Worm (Caenorhabditis elegans) whole organism, late embryonic: Measurements from ENCODE around the gene szy-4.

Experiments used
- C38D4.7 ChIP-seq: fragments of 200-800 bp; sonication (Bioruptor generic); optimal IDR thresholded peaks from 2 replicates; lab custom pipeline; 2018; ENCODE audit warnings: mild to moderate bottlenecking, missing genetic modification characterization, moderate library complexity, missing compliant biosample characterization
- K02D7.2 ChIP-seq: sonication (generic microtip); optimal IDR thresholded peaks from 2 replicates; lab custom pipeline; 2017; ENCODE audit warnings: mild to moderate bottlenecking, missing genetic modification characterization, missing compliant biosample characterization
- Y22D7AL.16 ChIP-seq: sonication (generic microtip); optimal IDR thresholded peaks from 2 replicates; lab custom pipeline; 2016; ENCODE audit warnings: missing genetic modification characterization, missing compliant biosample characterization
- ahr-1 ChIP-seq: sonication (generic microtip); optimal IDR thresholded peaks from 2 replicates; lab custom pipeline; 2016; ENCODE audit warnings: missing genetic modification characterization, missing compliant biosample characterization
- ceh-14 ChIP-seq: sonication (generic microtip); optimal IDR thresholded peaks from 2 replicates; lab custom pipeline; 2016; ENCODE audit warnings: missing genotype, missing genetic modification characterization, missing compliant biosample characterization
- ceh-18 ChIP-seq: sonication (generic microtip); optimal IDR thresholded peaks from 2 replicates; lab custom pipeline; 2016; ENCODE audit warnings: missing genetic modification characterization, missing compliant biosample characterization
- ceh-31 ChIP-seq: sonication (generic microtip); optimal IDR thresholded peaks from 2 replicates; lab custom pipeline; 2016; ENCODE audit warnings: missing genetic modification characterization, missing compliant biosample characterization
- ceh-34 ChIP-seq: sonication (generic microtip); optimal IDR thresholded peaks from 2 replicates; lab custom pipeline; 2016; ENCODE audit warnings: mild to moderate bottlenecking, missing genetic modification characterization, missing compliant biosample characterization
- che-1 ChIP-seq: sonication (generic microtip); optimal IDR thresholded peaks from 2 replicates; lab custom pipeline; 2016; ENCODE audit warnings: mild to moderate bottlenecking, missing genetic modification characterization, missing compliant biosample characterization
- dve-1 ChIP-seq: sonication (generic microtip); optimal IDR thresholded peaks from 2 replicates; lab custom pipeline; 2017; ENCODE audit warnings: antibody characterized with exemption, mild to moderate bottlenecking, missing genetic modification characterization, missing compliant biosample characterization
- elt-2 ChIP-seq: sonication (generic microtip); optimal IDR thresholded peaks from 2 replicates; lab custom pipeline; 2016; ENCODE audit warnings: missing genetic modification reagents, missing genetic modification characterization, missing compliant biosample characterization
- fkh-10 ChIP-seq: fragments of 150-350 bp; optimal IDR thresholded peaks from 2 replicates; lab custom pipeline; 2014; ENCODE audit warnings: missing biosample characterization, missing genetic modification reagents, missing genetic modification characterization
- hlh-13 ChIP-seq: fragments of 200-800 bp; sonication (Bioruptor generic); optimal IDR thresholded peaks from 2 replicates; lab custom pipeline; 2018; ENCODE audit warnings: mild to moderate bottlenecking, missing genetic modification characterization, missing compliant biosample characterization
- hlh-30 ChIP-seq: sonication (generic microtip); optimal IDR thresholded peaks from 2 replicates; lab custom pipeline; 2017; ENCODE audit warnings: antibody characterized with exemption, missing genetic modification characterization, missing compliant biosample characterization; ENCODE audit not compliant: insufficient read depth
- hlh-8 ChIP-seq: sonication (generic microtip); optimal IDR thresholded peaks from 2 replicates; lab custom pipeline; 2016; ENCODE audit warnings: missing genotype, missing genetic modification characterization, missing compliant biosample characterization
- lim-6 ChIP-seq: sonication (generic microtip); optimal IDR thresholded peaks from 2 replicates; lab custom pipeline; 2016; ENCODE audit warnings: missing genetic modification characterization, missing compliant biosample characterization
- madf-2 ChIP-seq: sonication (generic microtip); optimal IDR thresholded peaks from 2 replicates; lab custom pipeline; 2017; ENCODE audit warnings: missing genetic modification characterization, missing compliant biosample characterization
- mec-3 ChIP-seq: sonication (generic microtip); optimal IDR thresholded peaks from 2 replicates; lab custom pipeline; 2016; ENCODE audit warnings: borderline replicate concordance, missing genetic modification characterization, missing compliant biosample characterization
- nhr-11 ChIP-seq: fragments of 150-350 bp; optimal IDR thresholded peaks from 2 replicates; lab custom pipeline; 2014; ENCODE audit warnings: missing biosample characterization, missing genetic modification characterization
- nhr-232 ChIP-seq: sonication (generic microtip); optimal IDR thresholded peaks from 2 replicates; lab custom pipeline; 2016; ENCODE audit warnings: missing genetic modification characterization, missing compliant biosample characterization
- npax-4 ChIP-seq: sonication (generic microtip); optimal IDR thresholded peaks from 2 replicates; lab custom pipeline; 2016; ENCODE audit warnings: missing genetic modification characterization, missing compliant biosample characterization
- odd-2 ChIP-seq: sonication (generic microtip); optimal IDR thresholded peaks from 2 replicates; lab custom pipeline; 2017; ENCODE audit warnings: antibody characterized with exemption, mild to moderate bottlenecking, missing genetic modification characterization, missing compliant biosample characterization
- pat-9 ChIP-seq: fragments of 200-800 bp; sonication (Bioruptor generic); optimal IDR thresholded peaks from 2 replicates; lab custom pipeline; 2018; ENCODE audit warnings: mild to moderate bottlenecking, missing genetic modification characterization, moderate library complexity, missing compliant biosample characterization
- pax-1 ChIP-seq: fragments of 150-350 bp; optimal IDR thresholded peaks from 2 replicates; lab custom pipeline; 2014; ENCODE audit warnings: missing biosample characterization, missing genetic modification characterization
- pha-4 ChIP-seq: fragments of 150-350 bp; optimal IDR thresholded peaks from 2 replicates; lab custom pipeline; 2018; ENCODE audit warnings: missing biosample characterization, missing genetic modification reagents, missing genetic modification characterization
- pqm-1 ChIP-seq: sonication (generic microtip); optimal IDR thresholded peaks from 2 replicates; lab custom pipeline; 2016; ENCODE audit warnings: missing genetic modification characterization, missing compliant biosample characterization
- ref-2 ChIP-seq: sonication (generic microtip); optimal IDR thresholded peaks from 2 replicates; lab custom pipeline; 2016; ENCODE audit warnings: missing genetic modification characterization, missing compliant biosample characterization
- rnt-1 ChIP-seq: sonication (generic microtip); optimal IDR thresholded peaks from 2 replicates; lab custom pipeline; 2016; ENCODE audit warnings: missing genetic modification characterization, missing compliant biosample characterization
- sdc-2 ChIP-seq: sonication (generic microtip); optimal IDR thresholded peaks from 2 replicates; lab custom pipeline; 2016; ENCODE audit warnings: missing genotype, missing genetic modification characterization, missing compliant biosample characterization
- sox-2 ChIP-seq: fragments of 200-800 bp; sonication (Bioruptor generic); IDR thresholded peaks from 2 replicates; pipeline ENCODE4 v1.3.6; 2022; ENCODE audit warnings: missing genetic modification reagents, missing genetic modification characterization, missing compliant biosample characterization
- tbx-2 ChIP-seq: sonication (generic microtip); optimal IDR thresholded peaks from 2 replicates; lab custom pipeline; 2016; ENCODE audit warnings: missing genetic modification characterization, missing compliant biosample characterization
- unc-42 ChIP-seq: sonication (generic microtip); optimal IDR thresholded peaks from 2 replicates; lab custom pipeline; 2016; ENCODE audit warnings: missing genotype, missing genetic modification characterization, missing compliant biosample characterization
- unc-86 ChIP-seq: sonication (generic microtip); optimal IDR thresholded peaks from 2 replicates; lab custom pipeline; 2016; ENCODE audit warnings: missing genetic modification characterization, missing compliant biosample characterization
- zip-5 ChIP-seq: sonication (generic microtip); optimal IDR thresholded peaks from 2 replicates; lab custom pipeline; 2016; ENCODE audit warnings: missing genetic modification characterization, missing compliant biosample characterization
- ztf-16 ChIP-seq: sonication (generic microtip); optimal IDR thresholded peaks from 2 replicates; lab custom pipeline; 2017; ENCODE audit warnings: missing genetic modification characterization, missing compliant biosample characterization

The szy-4 gene

DNA sequence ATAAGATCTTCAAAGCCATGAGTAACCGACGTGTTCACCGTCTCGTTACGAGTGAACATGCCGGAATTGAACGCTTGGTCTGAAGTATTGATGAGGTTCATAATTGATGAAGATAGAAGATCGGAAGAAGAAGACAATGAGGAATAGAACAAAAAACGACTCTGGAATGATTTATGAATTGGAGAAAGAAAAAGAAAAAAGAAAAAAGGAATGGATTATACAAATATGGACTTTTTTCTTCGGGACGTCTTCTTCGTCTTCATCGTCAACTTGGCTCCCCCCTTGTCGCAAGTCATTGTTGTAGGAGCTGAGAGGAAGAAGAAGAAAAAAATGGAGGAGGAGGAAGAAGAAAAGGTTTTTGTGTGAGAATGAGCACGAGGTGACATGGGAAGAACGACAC lies 28.5 kb downstream of the szy-4 start, which contains the start of gene srsy-2:
TSS of gene srsy-2 (minus strand) at position 101 of the 400 bp plus-strand sequence.
- no peak for TF ChIP-seq hlh-13 (GFP tag; lab: Kevin White, UChicago)
- TF ChIP-seq ztf-16 (tag; lab: Kevin White, UChicago) = no peak
- TF ChIP-seq nhr-11 (tag; lab: Kevin White, UChicago) = no peak
- no peak for TF ChIP-seq ceh-18 (tag; lab: Kevin White, UChicago)
- TF ChIP-seq npax-4 (tag; lab: Kevin White, UChicago) = no peak
- TF ChIP-seq C38D4.7 = no peak
- TF ChIP-seq dve-1 (tag; lab: Kevin White, UChicago) = no peak

DNA sequence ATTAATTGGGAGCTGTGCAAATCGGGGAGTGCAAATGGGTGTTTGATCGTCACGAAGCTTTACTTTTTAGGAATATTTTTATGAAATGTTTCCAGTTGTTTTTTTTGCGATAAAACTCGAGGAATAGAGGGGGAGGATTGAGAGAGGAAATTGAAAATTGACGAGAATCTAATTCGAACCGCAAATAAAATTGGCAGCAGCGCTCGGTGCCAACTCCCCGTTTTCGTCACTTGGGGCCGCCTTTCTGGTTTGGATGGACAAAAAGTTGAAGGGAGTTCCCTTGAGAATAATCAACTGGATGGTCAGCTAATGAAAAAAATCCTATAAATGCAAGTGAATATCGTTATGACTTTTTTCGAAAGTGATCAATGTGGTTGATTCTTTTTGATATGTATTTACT lies 31.6 kb downstream of the szy-4 start:
- no peak for TF ChIP-seq fkh-10 (GFP tag; lab: Kevin White, UChicago)
- peak; percentile 61 for TF ChIP-seq unc-42 (tag; lab: Kevin White, UChicago)

- TF ChIP-seq ref-2 (no peak), nhr-11 (tag; lab: Kevin White, UChicago) (no peak), zip-5 (no peak), pat-9 (no peak), hlh-8 (tag; lab: Kevin White, UChicago) (no peak), unc-86 (tag; lab: Kevin White, UChicago) (no peak), sox-2 (GFP tag; lab: Robert Waterston, UW) (no peak)
Observed at ce11 chrII:6235432-6236092, 37.1 kb downstream of the szy-4 start, which contains the start of gene T24H7.9. Gene T24H7.9, minus strand, starts transcription at chrII:6235505.

DNA sequence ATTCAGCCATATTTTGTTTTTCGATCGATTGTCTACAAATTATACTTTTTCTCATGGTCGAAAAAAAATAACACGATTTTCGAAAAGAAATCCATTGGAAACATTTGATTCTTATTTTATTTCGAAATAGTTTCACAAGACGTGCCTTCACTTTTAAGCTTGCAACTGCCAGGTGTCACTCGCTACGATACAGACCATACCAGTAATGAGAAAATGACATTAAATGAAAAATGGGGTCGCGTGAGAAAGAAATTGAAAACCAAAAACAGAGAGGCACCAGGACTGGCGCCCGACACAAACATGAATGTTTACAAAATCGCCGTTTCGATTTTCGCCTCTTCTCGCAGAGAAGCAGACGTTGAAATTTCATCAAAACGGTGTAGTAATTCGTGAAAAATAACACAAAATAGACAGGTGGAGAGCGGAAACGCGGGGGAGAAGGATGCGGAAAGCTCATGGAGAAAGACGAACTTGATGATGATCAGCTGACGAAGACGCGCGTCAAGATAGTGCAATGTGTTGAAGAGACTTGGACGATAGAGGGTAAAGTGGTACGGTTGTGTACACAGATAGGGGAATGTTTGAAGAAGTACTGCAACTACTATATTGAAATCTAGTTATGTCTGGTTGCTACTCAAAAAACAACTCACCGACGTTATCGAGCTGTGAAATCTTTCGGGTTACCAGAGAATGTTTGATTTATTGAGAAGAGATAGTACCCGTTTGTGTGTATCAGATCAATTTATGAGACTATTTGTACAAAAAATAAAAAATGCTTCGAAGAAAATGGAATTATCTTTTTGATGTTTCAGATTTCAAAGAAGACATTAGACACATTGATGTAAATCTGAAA lies 37.8 kb downstream of the szy-4 start:
- TF ChIP-seq tbx-2 (tag; lab: Kevin White, UChicago) (peak; percentile 33), nhr-232 (tag; lab: Kevin White, UChicago) (no peak), pqm-1 (tag; lab: Kevin White, UChicago) (no peak), hlh-30 (tag; lab: Kevin White, UChicago) (peak; percentile 45), ceh-18 (tag; lab: Kevin White, UChicago) (peak; percentile 62), madf-2 (tag; lab: Kevin White, UChicago) (no peak), ceh-34 (tag; lab: Kevin White, UChicago) (peak; percentile 11), C38D4.7 (no peak), rnt-1 (tag; lab: Kevin White, UChicago) (no peak)

ce11 chrII:6241758-6242157 lies 43.3 kb downstream of the szy-4 start, which contains the start of gene T24H7.8:
Gene T24H7.8, plus strand, starts transcription at chrII:6242058.
- TF ChIP-seq ceh-14 (tag; lab: Kevin White, UChicago) (no peak), ahr-1 (tag; lab: Kevin White, UChicago) (no peak), hlh-13 (GFP tag; lab: Kevin White, UChicago) (no peak), sdc-2 (no peak), pha-4 (tag; lab: Kevin White, UChicago) (no peak), pax-1 (tag; lab: Kevin White, UChicago) (no peak), ceh-31 (no peak), mec-3 (tag; lab: Kevin White, UChicago) (no peak), elt-2 (tag; lab: Kevin White, UChicago) (no peak), npax-4 (tag; lab: Kevin White, UChicago) (no peak), K02D7.2 (tag; lab: Kevin White, UChicago) (no peak), che-1 (tag; lab: Kevin White, UChicago) (no peak), lim-6 (tag; lab: Kevin White, UChicago) (no peak), odd-2 (tag; lab: Kevin White, UChicago) (no peak), Y22D7AL.16 (tag; lab: Kevin White, UChicago) (no peak)
